Fruit fly (Drosophila melanogaster): ENCODE results near the gene Mst36Fa.

Gene Mst36Fa

dm6 chr2L:18653328-18653675 lies 23.5 kb downstream of the Mst36Fa start (continued):
- TF ChIP-seq klu (GFP tag; IDR thresholded peaks at IDR 0.05) (no peak), CG11247 (GFP tag; IDR thresholded peaks at IDR 0.05) (peak; percentile 48; the same call in 1 of the 2 replicates), CG7839 (tag; optimal IDR thresholded peaks at IDR 0.05) (peak; percentile 83), CG17361 (GFP tag; IDR thresholded peaks at IDR 0.05) (peak; percentile 86), Adf1 (GFP tag; IDR thresholded peaks at IDR 0.05) (no peak), CG10274 (GFP tag; optimal IDR thresholded peaks at IDR 0.05) (peak; percentile 44), tup (GFP tag; optimal IDR thresholded peaks at IDR 0.05) (no peak), sens-2 (GFP tag; IDR thresholded peaks at IDR 0.05) (peak; percentile 56; the same call in 1 of the 2 replicates), Eip74EF (GFP tag; optimal IDR thresholded peaks at IDR 0.05) (peak in 1 of 2 experiments; percentile 70), CG4404 (GFP tag; IDR thresholded peaks at IDR 0.05) (peak; percentile 72), gce (GFP tag; IDR thresholded peaks at IDR 0.05) (peak; percentile 76; the same call in 2 of the 3 replicates), CG14965 (GFP tag; optimal IDR thresholded peaks at IDR 0.05; ENCODE audit: borderline replicate concordance) (peak; percentile 1), HLHmδ (GFP tag; optimal IDR thresholded peaks at IDR 0.05) (no peak), tin (GFP tag; optimal IDR thresholded peaks at IDR 0.05) (peak; percentile 58), PHDP (tag; optimal IDR thresholded peaks at IDR 0.05) (peak; percentile 29), D19A (tag; optimal IDR thresholded peaks at IDR 0.05) (peak; percentile 84), CG8944 (GFP tag; optimal IDR thresholded peaks at IDR 0.05) (peak; percentile 27), CG42726 (GFP tag; IDR thresholded peaks at IDR 0.05; ENCODE audit: partially characterized antibody) (no peak), jigr1 (GFP tag; IDR thresholded peaks at IDR 0.05) (no peak), stc (GFP tag; IDR thresholded peaks at IDR 0.05) (peak; percentile 34; the same call in 1 of the 2 replicates), chm (GFP tag; IDR thresholded peaks at IDR 0.05) (no peak; the same call in 1 of the 2 replicates), sima (GFP tag; optimal IDR thresholded peaks at IDR 0.05) (no peak), disco-r (GFP tag; optimal IDR thresholded peaks at IDR 0.05) (no peak), CG33557 (GFP tag; optimal IDR thresholded peaks at IDR 0.05) (no peak), her (GFP tag; optimal IDR thresholded peaks at IDR 0.05) (peak; percentile 39), ranshi (GFP tag; IDR thresholded peaks at IDR 0.05) (peak; percentile 56; the same call in 1 of the 2 replicates), Ets65A (GFP tag) (peak; percentile 97), Sox100B (GFP tag; optimal IDR thresholded peaks at IDR 0.05) (peak; percentile 55), CG2129 (GFP tag; IDR thresholded peaks at IDR 0.05; ENCODE audit: partially characterized antibody) (no peak), CG14710 (tag; optimal IDR thresholded peaks at IDR 0.05) (peak; percentile 89), wor (GFP tag; IDR thresholded peaks at IDR 0.05) (peak; percentile 60), gfzf (GFP tag; optimal IDR thresholded peaks at IDR 0.05) (no peak), usp (GFP tag; optimal IDR thresholded peaks at IDR 0.05) (no peak), shn (GFP tag; optimal IDR thresholded peaks at IDR 0.05) (no peak), CG9437 (GFP tag; optimal IDR thresholded peaks at IDR 0.05) (no peak), insv (GFP tag; optimal IDR thresholded peaks at IDR 0.05) (no peak), hb (GFP tag; IDR thresholded peaks at IDR 0.05; ENCODE audit: partially characterized antibody) (no peak), HmgD (GFP tag; optimal IDR thresholded peaks at IDR 0.05) (no peak), CG3407 (GFP tag; optimal IDR thresholded peaks at IDR 0.05) (peak; percentile 41), gsb-n (tag; optimal IDR thresholded peaks at IDR 0.05) (peak; percentile 70), CG33213 (GFP tag; optimal IDR thresholded peaks at IDR 0.05) (peak; percentile 77), CG8765 (GFP tag; IDR thresholded peaks at IDR 0.05) (peak; percentile 55; the same call in 1 of the 2 replicates), jumu (GFP tag; optimal IDR thresholded peaks at IDR 0.05) (peak; percentile 46), run (tag; optimal IDR thresholded peaks at IDR 0.05) (peak; percentile 2), ATbp (GFP tag; optimal IDR thresholded peaks at IDR 0.05) (peak; percentile 21), HmgZ (tag; optimal IDR thresholded peaks at IDR 0.05) (no peak), CG14667 (GFP tag; IDR thresholded peaks at IDR 0.05) (peak; percentile 65), CG7963 (GFP tag; IDR thresholded peaks at IDR 0.05; ENCODE audit: partially characterized antibody) (no peak), wdn (GFP tag; IDR thresholded peaks at IDR 0.05) (no peak), gem (tag; optimal IDR thresholded peaks at IDR 0.05) (peak; percentile 66), scrt (GFP tag; optimal IDR thresholded peaks at IDR 0.05) (peak; percentile 28)

Data from whole organism, embryonic.